Worm (Caenorhabditis elegans): Measurements from ENCODE around the gene Y37D8A.4.

DNA sequence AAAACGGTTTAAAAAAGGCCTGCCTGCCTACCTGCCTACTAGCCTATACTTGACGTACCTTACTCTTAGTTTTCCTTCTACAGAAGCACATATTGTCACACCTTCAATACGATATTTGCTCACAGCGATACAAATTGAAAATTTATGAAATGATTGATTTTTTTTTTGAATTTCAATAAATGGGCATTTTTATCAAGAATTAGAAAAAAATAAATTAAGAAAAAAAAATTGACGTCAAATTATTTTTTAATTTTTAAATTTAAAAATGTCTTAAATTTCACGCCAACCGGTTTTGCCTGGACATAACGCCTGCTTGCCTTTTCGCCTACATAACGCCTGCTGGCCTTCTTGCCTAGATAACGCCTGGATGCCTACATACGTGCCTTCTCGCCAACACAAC, 32.1 kb downstream of the Y37D8A.4 start, which contains the start of gene BE10.5:
- no peak for TF ChIP-seq elt-2 (tag; optimal IDR thresholded peaks at IDR 0.05)
- no peak for TF ChIP-seq jun-1 (tag; optimal IDR thresholded peaks at IDR 0.05)
- TF ChIP-seq nhr-77 (tag; optimal IDR thresholded peaks at IDR 0.05) = no peak
- TF ChIP-seq pqm-1 (tag; optimal IDR thresholded peaks at IDR 0.05) = no peak
- no peak for TF ChIP-seq nhr-67 (tag; optimal IDR thresholded peaks at IDR 0.05)

All from whole organism, L3 larva.